Worm (Caenorhabditis elegans) whole organism, mixed stage, embryonic: ENCODE measurements around the gene str-222.

Source experiments
- ces-1 ChIP-seq: fragments of 150-350 bp; optimal IDR thresholded peaks from 2 replicates; lab custom pipeline; 2014; ENCODE audit warnings: missing biosample characterization, missing genetic modification reagents, missing genetic modification characterization
- cnd-1 ChIP-seq: fragments of 200-800 bp; sonication (Bioruptor generic); optimal IDR thresholded peaks from 2 replicates; lab custom pipeline; 2018; ENCODE audit warnings: mild to moderate bottlenecking, missing genetic modification characterization, missing compliant biosample characterization
- lin-13 ChIP-seq: fragments of 150-350 bp; optimal IDR thresholded peaks from 2 replicates; lab custom pipeline; 2014; ENCODE audit warnings: missing biosample characterization, missing genetic modification characterization
- lsy-2 ChIP-seq: fragments of 150-350 bp; optimal IDR thresholded peaks from 2 replicates; lab custom pipeline; 2014; ENCODE audit warnings: missing biosample characterization, missing genetic modification characterization
- mep-1 ChIP-seq: fragments of 150-350 bp; optimal IDR thresholded peaks from 2 replicates; lab custom pipeline; 2017; ENCODE audit warnings: missing biosample characterization, missing genetic modification reagents, missing genetic modification characterization, inconsistent platforms
- nhr-28 ChIP-seq: fragments of 150-350 bp; optimal IDR thresholded peaks from 2 replicates; lab custom pipeline; 2014; ENCODE audit warnings: missing biosample characterization, missing genetic modification characterization
- snpc-4 ChIP-seq: fragments of 150-350 bp; optimal IDR thresholded peaks from 2 replicates; lab custom pipeline; 2014; ENCODE audit warnings: missing biosample characterization, missing genetic modification characterization
- sptf-1 ChIP-seq: sonication (generic microtip); optimal IDR thresholded peaks from 2 replicates; lab custom pipeline; 2017; ENCODE audit warnings: mild to moderate bottlenecking, missing genetic modification characterization, moderate library complexity, missing compliant biosample characterization
- unc-39 ChIP-seq: fragments of 150-350 bp; optimal IDR thresholded peaks from 2 replicates; lab custom pipeline; 2014; ENCODE audit warnings: missing biosample characterization, missing genetic modification characterization
- unc-62 ChIP-seq: fragments of 150-350 bp; optimal IDR thresholded peaks from 2 replicates; lab custom pipeline; 2014; ENCODE audit warnings: missing biosample characterization, missing genetic modification reagents, missing genetic modification characterization
- ztf-11 ChIP-seq: fragments of 150-350 bp; optimal IDR thresholded peaks from 2 replicates; lab custom pipeline; 2014; ENCODE audit warnings: missing biosample characterization, missing genetic modification characterization

ce11 chrV:1627269-1627668, 8.7 kb upstream of the str-222 start:
- no peak for TF ChIP-seq snpc-4 (tag; lab: Kevin White, UChicago)
- peak; percentile 94 for TF ChIP-seq nhr-28 (tag; lab: Kevin White, UChicago)
- TF ChIP-seq unc-39 (tag; lab: Kevin White, UChicago), result no peak
- no peak for TF ChIP-seq lin-13 (tag; lab: Kevin White, UChicago)
- no peak for TF ChIP-seq ces-1 (GFP tag; lab: Kevin White, UChicago)
- no peak for TF ChIP-seq sptf-1 (tag; lab: Kevin White, UChicago)
- no peak for TF ChIP-seq ztf-11 (tag; lab: Kevin White, UChicago)
- TF ChIP-seq unc-62 (GFP tag; lab: Kevin White, UChicago), result peak; percentile 12
- no peak for TF ChIP-seq lsy-2 (tag; lab: Kevin White, UChicago)
- peak; percentile 69 for TF ChIP-seq mep-1 (tag; lab: Kevin White, UChicago)
- no peak for TF ChIP-seq cnd-1 (tag; lab: Kevin White, UChicago)
